Worm (Caenorhabditis elegans) whole organism, young adult: ENCODE results near the gene T26C12.3.

Source experiments
- C06A6.2 ChIP-seq: fragments of 200-800 bp; sonication (Bioruptor generic); conservative IDR thresholded peaks from 2 replicates; pipeline ENCODE4 v1.3.6; 2022; ENCODE audit warnings: missing genetic modification characterization, missing compliant biosample characterization
- F49E8.2 ChIP-seq: sonication (generic microtip); optimal IDR thresholded peaks from 3 replicates; lab custom pipeline; 2017; ENCODE audit warnings: missing genetic modification characterization, mild to moderate bottlenecking, missing compliant biosample characterization, antibody characterized with exemption, moderate library complexity; ENCODE audit not compliant: insufficient read depth
- F55B11.4 ChIP-seq: sonication (generic microtip); optimal IDR thresholded peaks from 2 replicates; lab custom pipeline; 2016; ENCODE audit warnings: missing compliant biosample characterization, missing genetic modification characterization, borderline replicate concordance; ENCODE audit not compliant: insufficient read depth
- K11D2.4 ChIP-seq: fragments of 200-800 bp; sonication (Bioruptor generic); IDR thresholded peaks from 2 replicates; pipeline ENCODE4 v1.3.6; 2022; ENCODE audit warnings: missing genetic modification reagents, missing genetic modification characterization, missing compliant biosample characterization
- Y79H2A.3 ChIP-seq: fragments of 200-800 bp; sonication (Bioruptor generic); conservative IDR thresholded peaks from 2 replicates; pipeline ENCODE4 v1.3.6; 2022; ENCODE audit warnings: missing genetic modification reagents, missing genetic modification characterization, missing compliant biosample characterization
- attf-6 ChIP-seq: fragments of 200-800 bp; sonication (Bioruptor generic); IDR thresholded peaks from 2 replicates; pipeline ENCODE4 v1.3.6; 2022; ENCODE audit warnings: missing genetic modification reagents, missing genetic modification characterization, missing compliant biosample characterization
- egl-18 ChIP-seq: fragments of 200-800 bp; sonication (Bioruptor generic); IDR thresholded peaks from 2 replicates; pipeline ENCODE4 v1.3.6; 2022; ENCODE audit warnings: missing genetic modification reagents, missing genetic modification characterization, missing compliant biosample characterization
- egrh-3 ChIP-seq: fragments of 200-800 bp; sonication (Bioruptor generic); IDR thresholded peaks from 2 replicates; pipeline ENCODE4 v1.3.6; 2022; ENCODE audit warnings: missing genetic modification reagents, missing genetic modification characterization, missing compliant biosample characterization
- gei-17 ChIP-seq: fragments of 200-800 bp; sonication (Bioruptor generic); optimal IDR thresholded peaks from 2 replicates; lab custom pipeline; 2018; ENCODE audit warnings: mild to moderate bottlenecking, missing genetic modification characterization, missing compliant biosample characterization
- nfya-1 ChIP-seq: sonication (generic microtip); optimal IDR thresholded peaks from 2 replicates; lab custom pipeline; 2017; ENCODE audit warnings: antibody characterized with exemption, missing compliant biosample characterization, missing genetic modification characterization, borderline replicate concordance; ENCODE audit not compliant: insufficient read depth
- nhr-120 ChIP-seq: fragments of 200-800 bp; sonication (Bioruptor generic); IDR thresholded peaks from 2 replicates; pipeline ENCODE4 v1.3.6; 2022; ENCODE audit warnings: missing genetic modification characterization, missing compliant biosample characterization
- rcor-1 ChIP-seq: fragments of 200-800 bp; sonication (Bioruptor generic); IDR thresholded peaks from 2 replicates; pipeline ENCODE4 v1.3.6; 2022; ENCODE audit warnings: missing genetic modification reagents, missing genetic modification characterization, missing compliant biosample characterization
- repo-1 ChIP-seq: sonication (generic microtip); optimal IDR thresholded peaks from 2 replicates; lab custom pipeline; 2017; ENCODE audit warnings: mild to moderate bottlenecking, missing genetic modification characterization, missing compliant biosample characterization
- sdz-38 ChIP-seq: sonication (generic microtip); optimal IDR thresholded peaks from 2 replicates; lab custom pipeline; 2016; ENCODE audit warnings: missing genotype, missing genetic modification characterization, missing compliant biosample characterization
- sptf-2 ChIP-seq: fragments of 200-800 bp; sonication (Bioruptor generic); optimal IDR thresholded peaks from 2 replicates; lab custom pipeline; 2018; ENCODE audit warnings: mild to moderate bottlenecking, missing genetic modification characterization, missing compliant biosample characterization
- tbp1 ChIP-seq: fragments of 200-800 bp; sonication (Bioruptor generic); optimal IDR thresholded peaks from 2 replicates; lab custom pipeline; 2018; ENCODE audit warnings: mild to moderate bottlenecking, missing genetic modification characterization, missing compliant biosample characterization
- unc-130 ChIP-seq: sonication (generic microtip); optimal IDR thresholded peaks from 2 replicates; lab custom pipeline; 2016; ENCODE audit warnings: missing genetic modification reagents, missing genetic modification characterization, missing compliant biosample characterization
- unc-62 ChIP-seq: fragments of 150-350 bp; optimal IDR thresholded peaks from 2 replicates; lab custom pipeline; 2014; ENCODE audit warnings: missing biosample characterization, missing genetic modification reagents, missing genetic modification characterization

Gene T26C12.3

DNA sequence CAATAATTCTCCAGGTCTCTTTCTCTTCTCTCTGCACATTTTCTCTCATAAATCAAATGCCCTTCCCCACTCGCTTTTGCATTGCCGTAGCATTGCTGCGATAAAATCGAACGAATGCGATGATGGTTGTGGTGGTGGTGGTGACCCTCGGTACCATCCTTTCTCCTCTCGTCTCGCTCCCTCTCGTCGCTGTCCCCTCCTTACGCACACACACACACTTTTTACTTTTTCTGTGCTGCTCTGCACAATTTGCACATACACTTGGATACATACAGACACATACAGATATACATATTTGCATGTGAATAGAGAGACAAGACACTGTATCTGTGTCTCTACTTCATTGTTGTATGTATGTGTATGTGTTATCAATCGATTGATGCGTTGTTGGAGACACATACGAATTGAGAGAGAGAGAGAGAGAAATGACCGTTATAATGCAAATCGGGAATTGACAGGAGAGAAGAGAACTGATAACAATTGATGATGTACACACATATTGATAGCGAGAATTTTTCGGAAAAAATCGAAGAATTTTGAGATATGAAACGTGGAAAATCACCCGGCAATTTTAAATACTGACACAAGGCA is 45.6 kb downstream of the T26C12.3 start (continued):
- TF ChIP-seq tbp1 (GFP tag; lab: Kevin White, UChicago), result peak; percentile 20

DNA sequence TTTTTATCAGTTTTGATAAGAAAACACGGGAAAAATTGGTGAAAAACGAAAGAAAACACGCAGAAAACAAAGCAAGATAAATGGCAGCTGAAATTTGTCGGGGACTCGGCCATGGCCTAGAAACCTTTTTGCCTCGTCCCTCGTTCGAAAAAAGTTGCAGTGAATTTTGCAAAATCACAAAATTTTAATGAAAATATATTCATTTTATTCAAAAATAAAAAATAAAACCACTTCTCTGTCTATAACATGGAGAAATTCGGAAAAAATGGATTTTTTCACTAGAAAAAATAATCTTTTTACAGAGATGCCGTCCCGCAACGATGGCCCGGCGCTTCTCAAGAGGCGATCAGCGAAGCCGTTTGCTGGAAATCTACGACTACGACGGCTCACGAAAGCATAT is 51.1 kb downstream of the T26C12.3 start, which contains the start of gene Y67D8A.2:
Y67D8A.2 (plus strand) TSS at position 301 of the 400 bp plus-strand sequence.
- TF ChIP-seq unc-130 (GFP tag; lab: Kevin White, UChicago) (no peak), rcor-1 (GFP tag; lab: Robert Waterston, UW) (no peak), egrh-3 (no peak), Y79H2A.3 (GFP tag; lab: Robert Waterston, UW) (no peak), nfya-1 (tag; lab: Kevin White, UChicago) (no peak), attf-6 (GFP tag; lab: Robert Waterston, UW) (no peak), sptf-2 (GFP tag; lab: Kevin White, UChicago) (no peak), repo-1 (no peak), F49E8.2 (tag; lab: Kevin White, UChicago) (no peak), nhr-120 (GFP tag; lab: Robert Waterston, UW) (no peak), F55B11.4 (tag; lab: Kevin White, UChicago) (no peak), C06A6.2 (GFP tag; lab: Robert Waterston, UW) (no peak), sdz-38 (tag; lab: Kevin White, UChicago) (no peak), gei-17 (GFP tag; lab: Kevin White, UChicago) (no peak), K11D2.4 (no peak)
- TF ChIP-seq, all 124 proteins: peak for 0

DNA sequence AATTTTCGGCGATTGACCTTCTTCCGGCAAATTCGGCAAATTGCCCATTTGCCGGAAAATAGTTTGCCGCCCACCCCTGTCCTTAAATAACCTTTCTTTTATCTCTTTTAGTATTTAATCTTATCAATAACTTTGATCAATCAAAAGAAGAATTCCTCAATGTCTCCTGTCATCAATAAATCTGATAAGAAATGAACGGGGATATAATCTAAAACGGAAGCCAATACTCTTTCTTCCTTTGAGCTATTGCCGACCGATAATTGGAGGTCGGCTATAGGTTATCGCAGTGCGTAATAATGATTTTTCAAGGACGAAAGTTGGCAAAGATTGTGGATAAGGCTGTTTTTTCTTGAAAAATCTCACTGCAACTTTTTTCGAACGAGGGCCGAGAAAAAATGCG is 52.0 kb downstream of the T26C12.3 start:
- TF ChIP-seq unc-62 (GFP tag; lab: Kevin White, UChicago) (peak; percentile 27), egl-18 (no peak)
